Worm (Caenorhabditis elegans) whole organism, late embryonic: ENCODE results near the gene F41C3.7.

ENCODE experiments used
- gmeb-2 ChIP-seq: sonication (generic microtip); optimal IDR thresholded peaks from 2 replicates; lab custom pipeline; 2016; ENCODE audit warnings: missing genetic modification characterization, inconsistent platforms, missing compliant biosample characterization
- mec-3 ChIP-seq: sonication (generic microtip); optimal IDR thresholded peaks from 2 replicates; lab custom pipeline; 2016; ENCODE audit warnings: borderline replicate concordance, missing genetic modification characterization, missing compliant biosample characterization
- odd-2 ChIP-seq: sonication (generic microtip); optimal IDR thresholded peaks from 2 replicates; lab custom pipeline; 2017; ENCODE audit warnings: antibody characterized with exemption, mild to moderate bottlenecking, missing genetic modification characterization, missing compliant biosample characterization
- unc-86 ChIP-seq: sonication (generic microtip); optimal IDR thresholded peaks from 2 replicates; lab custom pipeline; 2016; ENCODE audit warnings: missing genetic modification characterization, missing compliant biosample characterization

- no peak for TF ChIP-seq mec-3 (tag; lab: Kevin White, UChicago)
- TF ChIP-seq unc-86 (tag; lab: Kevin White, UChicago) = no peak
- no peak for TF ChIP-seq odd-2 (tag; lab: Kevin White, UChicago)
- TF ChIP-seq gmeb-2 (tag; lab: Kevin White, UChicago) = no peak
Observed at ce11 chrII:4734477-4734876, 4.6 kb downstream of the F41C3.7 start.
